Worm (Caenorhabditis elegans): ENCODE results near the gene arrd-4.

arrd-4 gene

DNA sequence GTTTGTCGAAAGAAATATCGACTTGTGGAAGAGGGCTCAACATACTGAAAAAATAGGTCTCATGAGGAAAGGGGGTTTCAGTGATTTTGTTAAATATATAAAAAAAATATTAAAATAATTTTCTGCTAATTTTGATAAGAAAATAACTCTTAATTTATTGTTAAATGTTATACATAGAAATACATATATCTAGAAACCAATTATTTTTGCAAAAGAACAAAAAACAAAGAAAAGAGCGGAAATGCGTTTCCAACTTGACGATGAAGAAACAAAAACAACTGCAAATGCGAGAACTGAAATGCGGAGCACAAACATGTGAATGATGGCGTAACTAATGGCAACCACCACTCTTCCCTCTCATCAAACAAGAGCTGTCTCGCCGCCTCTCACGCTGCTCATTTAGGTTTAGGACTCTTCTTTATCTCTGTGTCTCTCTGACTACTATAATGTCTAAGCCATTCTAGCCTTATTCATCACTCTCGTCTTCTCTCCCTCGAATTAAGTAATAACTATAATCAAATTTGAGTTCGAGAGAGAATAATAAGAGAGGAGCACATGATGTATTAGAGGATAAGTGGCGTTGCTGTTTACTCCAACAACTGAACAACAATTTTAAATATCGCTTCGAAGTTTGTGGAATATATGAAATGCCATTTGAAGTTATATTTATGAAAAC is at the start of gene arrd-4:
Gene arrd-4, minus strand, starts transcription at position 51 of the 676 bp plus-strand sequence.
- TF ChIP-seq ama-1 (optimal IDR thresholded peaks at IDR 0.05): no peak
- TF ChIP-seq ama-1 (GFP tag; optimal IDR thresholded peaks at IDR 0.05): no peak
- no peak for TF ChIP-seq ceh-100 (GFP tag; IDR thresholded peaks at IDR 0.05)
- TF ChIP-seq C17E4.6 (GFP tag; IDR thresholded peaks at IDR 0.05): no peak
- TF ChIP-seq B0035.1 (tag; optimal IDR thresholded peaks at IDR 0.05): no peak
- TF ChIP-seq rcor-1 (GFP tag; IDR thresholded peaks at IDR 0.05): no peak
- no peak for TF ChIP-seq snpc-3.4 (tag; optimal IDR thresholded peaks at IDR 0.05)
- no peak for TF ChIP-seq egl-44 (GFP tag; IDR thresholded peaks at IDR 0.05)
- TF ChIP-seq mes-4 (tag; optimal IDR thresholded peaks at IDR 0.05): no peak
- TF ChIP-seq B0336.3 (GFP tag; IDR thresholded peaks at IDR 0.05): no peak
- no peak for TF ChIP-seq madf-8 (GFP tag; conservative IDR thresholded peaks at IDR 0.05)
- no peak for TF ChIP-seq ztf-18 (tag; optimal IDR thresholded peaks at IDR 0.05)
- TF ChIP-seq bed-2 (GFP tag; IDR thresholded peaks at IDR 0.05): no peak
- no peak for TF ChIP-seq dox-1 (GFP tag; IDR thresholded peaks at IDR 0.05)
- TF ChIP-seq cebp-1 (GFP tag; IDR thresholded peaks at IDR 0.05): no peak
- TF ChIP-seq cebp-1 (tag; optimal IDR thresholded peaks at IDR 0.05): no peak
- TF ChIP-seq nfya-2 (GFP tag; IDR thresholded peaks at IDR 0.05): no peak
- no peak for TF ChIP-seq Y53G8AR.9 (GFP tag; conservative IDR thresholded peaks at IDR 0.05)
- no peak for TF ChIP-seq lsl-1 (GFP tag; optimal IDR thresholded peaks at IDR 0.05)
- TF ChIP-seq die-1 (tag; optimal IDR thresholded peaks at IDR 0.05): no peak

DNA sequence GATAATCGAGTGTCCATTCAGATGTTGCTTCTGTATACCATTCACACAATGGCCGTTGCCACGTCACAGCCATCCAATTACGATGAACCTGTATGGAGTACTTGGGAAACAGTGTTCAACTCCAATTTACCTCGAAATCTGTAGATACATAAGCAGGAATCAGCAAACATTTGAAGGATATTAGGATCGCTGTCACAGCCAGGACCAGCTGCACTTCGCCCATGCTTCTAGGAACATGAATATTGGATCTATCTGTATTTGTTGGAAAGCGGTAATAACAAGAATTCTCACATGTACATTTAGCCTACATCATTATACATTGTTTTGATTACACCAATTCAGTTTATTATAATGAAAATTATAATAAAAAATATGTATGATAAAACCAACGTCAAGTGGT is 48.1 kb upstream of the arrd-4 start, which contains the start of gene algn-8:
Gene algn-8, minus strand, starts transcription at position 227 of the 400 bp plus-strand sequence.
- TF ChIP-seq tlf-1 (GFP tag; optimal IDR thresholded peaks at IDR 0.05) (peak; percentile 3), zfh-2 (GFP tag; conservative IDR thresholded peaks at IDR 0.05) (no peak), repo-1 (tag; optimal IDR thresholded peaks at IDR 0.05) (peak; percentile 67), F23B12.7 (tag; optimal IDR thresholded peaks at IDR 0.05; ENCODE audit: insufficient read depth) (no peak), atf-7 (tag; optimal IDR thresholded peaks at IDR 0.05) (peak; percentile 45), zim-3 (tag; optimal IDR thresholded peaks at IDR 0.05) (peak; percentile 36), Y56A3A.18 (GFP tag; IDR thresholded peaks at IDR 0.05) (0 out of 2 replicates have a peak, but pooled peaks have one; percentile 33), B0261.1 (tag; optimal IDR thresholded peaks at IDR 0.05) (no peak), chd-7 (tag; optimal IDR thresholded peaks at IDR 0.05) (peak; percentile 45), B0336.3 (GFP tag; IDR thresholded peaks at IDR 0.05) (peak; percentile 62), C06A6.2 (GFP tag; conservative IDR thresholded peaks at IDR 0.05) (no peak), hrde-1 (tag; optimal IDR thresholded peaks at IDR 0.05; ENCODE audit: borderline replicate concordance) (peak; percentile 50), hmg-1.2 (GFP tag; IDR thresholded peaks at IDR 0.05) (peak; percentile 19; the same call in 1 of the 2 replicates), Y53G8AR.9 (GFP tag; conservative IDR thresholded peaks at IDR 0.05) (peak; percentile 71), aptf-3 (GFP tag; IDR thresholded peaks at IDR 0.05) (0 out of 2 replicates have a peak, but pooled peaks have one; percentile 66), madf-10 (tag; optimal IDR thresholded peaks at IDR 0.05) (peak; percentile 9), unc-130 (GFP tag; optimal IDR thresholded peaks at IDR 0.05) (peak; percentile 55), madf-3 (GFP tag; IDR thresholded peaks at IDR 0.05) (0 out of 2 replicates have a peak, but pooled peaks have one; percentile 12), ekl-4 (GFP tag; IDR thresholded peaks at IDR 0.05) (0 out of 2 replicates have a peak, but pooled peaks have one; percentile 24)
